Worm (Caenorhabditis elegans): ENCODE measurements around the gene F53H4.6.

DNA sequence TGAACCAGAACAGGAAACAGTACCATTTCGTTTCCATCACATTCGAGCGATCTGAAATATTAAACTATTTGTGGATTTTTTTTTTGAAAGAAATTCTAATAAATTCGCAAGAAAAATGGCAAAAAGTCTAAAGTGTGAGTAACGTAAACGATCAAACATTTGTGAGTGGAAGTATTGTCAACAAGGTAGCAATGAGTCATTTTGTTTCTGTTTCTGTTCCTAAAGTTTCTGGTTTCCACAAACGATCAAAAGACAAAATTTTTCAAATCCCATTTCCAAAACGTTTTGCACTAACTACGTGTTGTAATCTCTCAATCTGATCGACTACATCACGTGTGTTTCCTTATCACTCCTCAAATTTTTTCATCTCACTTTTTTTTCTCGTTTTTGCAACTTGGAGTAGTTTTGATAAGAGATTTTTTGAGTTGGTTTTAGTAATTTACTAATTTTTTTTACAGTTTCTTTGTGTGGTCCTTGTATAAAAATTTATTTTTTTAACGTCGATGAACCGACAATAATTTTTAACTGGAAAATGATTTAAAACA is 12.8 kb downstream of the F53H4.6 start, which contains the start of gene F59F4.3:
- TF ChIP-seq nhr-28 (tag; optimal IDR thresholded peaks at IDR 0.05) (no peak), dpl-1 (GFP tag; optimal IDR thresholded peaks at IDR 0.05) (no peak), elt-3 (tag; optimal IDR thresholded peaks at IDR 0.05) (peak in 1 of 6 experiments; percentile 69)

All from whole organism, L1 larva.